Worm (Caenorhabditis elegans) whole organism, late embryonic: ENCODE results near the gene R13D11.3.

Experiments
- K09A11.1 ChIP-seq: sonication (generic microtip); optimal IDR thresholded peaks from 2 replicates; lab custom pipeline; 2017; ENCODE audit warnings: antibody characterized with exemption, mild to moderate bottlenecking, missing genetic modification characterization, missing compliant biosample characterization; ENCODE audit not compliant: insufficient read depth
- ama-1 ChIP-seq: fragments of 150-350 bp; optimal IDR thresholded peaks from 2 replicates; lab custom pipeline; 2014
- elt-2 ChIP-seq: sonication (generic microtip); optimal IDR thresholded peaks from 2 replicates; lab custom pipeline; 2016; ENCODE audit warnings: missing genetic modification reagents, missing genetic modification characterization, missing compliant biosample characterization
- hlh-6 ChIP-seq: sonication (generic microtip); optimal IDR thresholded peaks from 2 replicates; lab custom pipeline; 2016; ENCODE audit warnings: missing genotype, missing genetic modification characterization, missing compliant biosample characterization
- mec-3 ChIP-seq: sonication (generic microtip); optimal IDR thresholded peaks from 2 replicates; lab custom pipeline; 2016; ENCODE audit warnings: borderline replicate concordance, missing genetic modification characterization, missing compliant biosample characterization
- nhr-11 ChIP-seq: fragments of 150-350 bp; optimal IDR thresholded peaks from 2 replicates; lab custom pipeline; 2014; ENCODE audit warnings: missing biosample characterization, missing genetic modification characterization
- pqm-1 ChIP-seq: sonication (generic microtip); optimal IDR thresholded peaks from 2 replicates; lab custom pipeline; 2016; ENCODE audit warnings: missing genetic modification characterization, missing compliant biosample characterization
- sdc-2 ChIP-seq: sonication (generic microtip); optimal IDR thresholded peaks from 2 replicates; lab custom pipeline; 2016; ENCODE audit warnings: missing genotype, missing genetic modification characterization, missing compliant biosample characterization

DNA sequence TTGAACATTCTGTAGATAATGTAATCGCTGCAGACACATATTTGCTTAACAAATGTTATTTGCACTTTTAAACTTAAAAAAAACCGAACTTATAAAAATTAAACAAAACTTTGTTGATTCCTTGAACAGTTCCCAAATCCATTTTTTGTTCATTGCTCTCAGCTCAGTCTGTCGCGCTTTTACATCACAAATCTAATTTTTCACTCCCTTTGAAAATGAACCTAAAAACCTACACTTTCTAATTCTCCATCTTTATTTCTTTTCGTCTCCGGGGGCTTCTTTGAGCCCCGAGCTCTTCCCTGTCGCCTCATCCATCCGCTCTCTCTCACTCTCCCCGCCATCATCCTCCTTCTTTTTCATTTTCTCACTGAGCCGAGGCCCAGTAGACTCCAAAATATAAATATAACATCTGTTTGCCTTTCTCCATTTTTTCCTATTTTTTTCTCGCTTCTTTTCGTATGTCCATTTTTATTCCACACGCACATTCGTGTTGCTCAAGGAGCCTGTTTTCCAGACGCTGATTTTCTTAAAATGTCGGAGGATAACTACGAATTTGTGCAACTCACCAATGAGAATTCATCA lies 4.4 kb upstream of the R13D11.3 start, which contains the start of gene R13D11.4:
- TF ChIP-seq ama-1 (lab: Kevin White, UChicago) = no peak
- no peak for TF ChIP-seq elt-2
- TF ChIP-seq hlh-6 (tag; lab: Kevin White, UChicago) = no peak
- TF ChIP-seq mec-3 (tag; lab: Kevin White, UChicago) = no peak
- no peak for TF ChIP-seq pqm-1
- TF ChIP-seq K09A11.1 (tag; lab: Kevin White, UChicago) = no peak
- TF ChIP-seq sdc-2 = no peak
- no peak for TF ChIP-seq nhr-11 (tag; lab: Kevin White, UChicago)
